Worm (Caenorhabditis elegans) whole organism, L4 larva: ENCODE results near the gene F23D12.11.

Source experiments
- F10B5.3 ChIP-seq: sonication (generic microtip); optimal IDR thresholded peaks from 2 replicates; lab custom pipeline; 2016; ENCODE audit warnings: mild to moderate bottlenecking, missing genetic modification characterization, missing compliant biosample characterization
- F26F4.8 ChIP-seq: fragments of 200-800 bp; sonication (Bioruptor generic); conservative IDR thresholded peaks from 2 replicates; pipeline ENCODE4 v1.3.6; 2022; ENCODE audit warnings: missing genetic modification characterization, missing compliant biosample characterization
- F37D6.2 ChIP-seq: sonication (generic microtip); optimal IDR thresholded peaks from 2 replicates; lab custom pipeline; 2016; ENCODE audit warnings: mild to moderate bottlenecking, missing genetic modification characterization, missing compliant biosample characterization
- R02D3.7 ChIP-seq: fragments of 150-350 bp; sonication (generic microtip); optimal IDR thresholded peaks from 3 replicates; lab custom pipeline; 2014; ENCODE audit warnings: missing biosample characterization, missing genetic modification characterization
- T20F7.1 ChIP-seq: fragments of 200-800 bp; sonication (Bioruptor generic); optimal IDR thresholded peaks from 2 replicates; lab custom pipeline; 2018; ENCODE audit warnings: mild to moderate bottlenecking, missing genetic modification characterization, missing compliant biosample characterization
- Y105C5A.15 ChIP-seq: fragments of 200-800 bp; sonication (Bioruptor generic); IDR thresholded peaks from 2 replicates; pipeline ENCODE4 v1.3.6; 2022; ENCODE audit warnings: missing genetic modification characterization, missing compliant biosample characterization
- Y5F2A.4 ChIP-seq: fragments of 200-800 bp; sonication (Bioruptor generic); optimal IDR thresholded peaks from 2 replicates; lab custom pipeline; 2018; ENCODE audit warnings: mild to moderate bottlenecking, missing genetic modification characterization, missing compliant biosample characterization
- Y75B8A.6 ChIP-seq: fragments of 200-800 bp; sonication (Bioruptor generic); IDR thresholded peaks from 2 replicates; pipeline ENCODE4 v1.3.6; 2022; ENCODE audit warnings: missing genetic modification reagents, missing genetic modification characterization, missing compliant biosample characterization
- aha-1 ChIP-seq: fragments of 150-350 bp; peaks from one replicate; lab custom pipeline; 2014; ENCODE audit warnings: missing biosample characterization, missing genetic modification characterization
- ama-1 ChIP-seq: fragments of 150-350 bp; optimal IDR thresholded peaks from 2 replicates; lab custom pipeline; 2014; ENCODE audit warnings: inconsistent platforms, mixed read lengths
- ceh-28 ChIP-seq: fragments of 150-350 bp; optimal IDR thresholded peaks from 2 replicates; lab custom pipeline; 2014; ENCODE audit warnings: missing biosample characterization, missing genetic modification reagents, missing genetic modification characterization
- ceh-62 ChIP-seq: sonication (generic microtip); optimal IDR thresholded peaks from 2 replicates; lab custom pipeline; 2017; ENCODE audit warnings: missing biosample characterization, missing genetic modification characterization
- ceh-82 ChIP-seq: sonication (generic microtip); optimal IDR thresholded peaks from 2 replicates; lab custom pipeline; 2017; ENCODE audit warnings: missing biosample characterization, missing genetic modification characterization
- daf-16 ChIP-seq, 3 experiments: sonication (generic microtip); optimal IDR thresholded peaks; 2 replicates each; lab custom pipeline; 2016 to 2017; ENCODE audit warnings: missing genetic modification characterization in 3 of 3, missing genetic modification reagents in 3 of 3, mild to moderate bottlenecking in 2 of 3, missing compliant biosample characterization in 2 of 3, missing biosample characterization in 1 of 3, moderate library complexity in 1 of 3
- daf-19 ChIP-seq: fragments of 200-800 bp; sonication (Bioruptor generic); conservative IDR thresholded peaks from 2 replicates; pipeline ENCODE4 v1.3.6; 2022; ENCODE audit warnings: missing genetic modification characterization, missing compliant biosample characterization
- dmd-6 ChIP-seq: fragments of 200-800 bp; sonication (Bioruptor generic); IDR thresholded peaks from 2 replicates; pipeline ENCODE4 v1.3.6; 2022; ENCODE audit warnings: missing genetic modification reagents, missing genetic modification characterization, missing compliant biosample characterization
- dmd-8 ChIP-seq: fragments of 200-800 bp; sonication (Bioruptor generic); IDR thresholded peaks from 2 replicates; pipeline ENCODE4 v1.3.6; 2022; ENCODE audit warnings: missing genetic modification characterization, missing compliant biosample characterization
- dpl-1 ChIP-seq: fragments of 150-350 bp; optimal IDR thresholded peaks from 2 replicates; lab custom pipeline; 2014; ENCODE audit warnings: missing biosample characterization, missing genetic modification reagents, missing genetic modification characterization
- duxl-1 ChIP-seq: sonication (generic microtip); optimal IDR thresholded peaks from 2 replicates; lab custom pipeline; 2016; ENCODE audit warnings: mild to moderate bottlenecking, missing genetic modification characterization, moderate library complexity, missing compliant biosample characterization; ENCODE audit not compliant: poor library complexity
- fos-1 ChIP-seq: fragments of 150-350 bp; optimal IDR thresholded peaks from 2 replicates; lab custom pipeline; 2014; ENCODE audit warnings: missing biosample characterization, missing genetic modification characterization
- gei-8 ChIP-seq: fragments of 200-800 bp; sonication (Bioruptor generic); optimal IDR thresholded peaks from 2 replicates; lab custom pipeline; 2018; ENCODE audit warnings: mild to moderate bottlenecking, missing genetic modification characterization, missing compliant biosample characterization
- hmg-1.1 ChIP-seq: fragments of 200-800 bp; sonication (Bioruptor generic); IDR thresholded peaks from 2 replicates; pipeline ENCODE4 v1.3.6; 2022; ENCODE audit warnings: missing genetic modification reagents, missing genetic modification characterization, missing compliant biosample characterization
- lin-13 ChIP-seq: fragments of 150-350 bp; optimal IDR thresholded peaks from 2 replicates; lab custom pipeline; 2014; ENCODE audit warnings: missing biosample characterization, missing genetic modification reagents, missing genetic modification characterization
- lir-3 ChIP-seq: sonication (generic microtip); optimal IDR thresholded peaks from 2 replicates; lab custom pipeline; 2016; ENCODE audit warnings: mild to moderate bottlenecking, missing genetic modification characterization, missing compliant biosample characterization
- madf-5 ChIP-seq, 2 experiments: fragments of 200-800 bp; sonication (Bioruptor generic); IDR thresholded peaks; 2 replicates each; pipeline ENCODE4 v1.3.6; 2022; ENCODE audit warnings: missing compliant biosample characterization in 2 of 2, missing genetic modification characterization in 2 of 2
- mdt-29 ChIP-seq: fragments of 200-800 bp; sonication (Bioruptor generic); IDR thresholded peaks from 2 replicates; pipeline ENCODE4 v1.3.6; 2022; ENCODE audit warnings: missing genetic modification reagents, missing genetic modification characterization, missing compliant biosample characterization
- mep-1 ChIP-seq: fragments of 150-350 bp; sonication (generic microtip); optimal IDR thresholded peaks from 3 replicates; lab custom pipeline; 2014; ENCODE audit warnings: missing biosample characterization, missing genetic modification characterization
- mxl-2 ChIP-seq: fragments of 200-800 bp; sonication (Bioruptor generic); conservative IDR thresholded peaks from 2 replicates; pipeline ENCODE4 v1.3.6; 2022; ENCODE audit warnings: missing genetic modification reagents, missing genetic modification characterization, missing compliant biosample characterization
- mxl-3 ChIP-seq: fragments of 200-800 bp; sonication (Bioruptor generic); optimal IDR thresholded peaks from 2 replicates; lab custom pipeline; 2018; ENCODE audit warnings: mild to moderate bottlenecking, missing genetic modification characterization, missing compliant biosample characterization
- nhr-11 ChIP-seq: fragments of 150-350 bp; optimal IDR thresholded peaks from 2 replicates; lab custom pipeline; 2014; ENCODE audit warnings: missing biosample characterization, missing genetic modification characterization
- nhr-25 ChIP-seq: sonication (generic microtip); optimal IDR thresholded peaks from 2 replicates; lab custom pipeline; 2017; ENCODE audit warnings: missing genetic modification characterization, mild to moderate bottlenecking, missing compliant biosample characterization, antibody characterized with exemption, moderate library complexity, borderline replicate concordance; ENCODE audit not compliant: insufficient read depth
- nhr-76 ChIP-seq: fragments of 150-350 bp; optimal IDR thresholded peaks from 2 replicates; lab custom pipeline; 2014; ENCODE audit warnings: missing biosample characterization, missing genetic modification characterization
- set-16 ChIP-seq: fragments of 200-800 bp; sonication (Bioruptor generic); IDR thresholded peaks from 2 replicates; pipeline ENCODE4 v1.3.6; 2022; ENCODE audit warnings: missing genetic modification reagents, missing genetic modification characterization, missing compliant biosample characterization
- spr-3 ChIP-seq: fragments of 200-800 bp; sonication (Bioruptor generic); optimal IDR thresholded peaks from 2 replicates; lab custom pipeline; 2018; ENCODE audit warnings: mild to moderate bottlenecking, missing genetic modification characterization, missing compliant biosample characterization
- unc-62 ChIP-seq, 3 experiments: fragments of 150-350 bp in 1 of 3; sonication (generic microtip); optimal IDR thresholded peaks in 2 of 3; peaks in 1 of 3; 1 replicate in 1 of 3; 2 replicates in 2 of 3; lab custom pipeline; 2014 to 2017; ENCODE audit warnings: missing biosample characterization in 3 of 3, missing genetic modification characterization in 3 of 3, missing genetic modification reagents in 3 of 3, missing genotype in 1 of 3
- zip-11 ChIP-seq: fragments of 200-800 bp; sonication (Bioruptor generic); IDR thresholded peaks from 2 replicates; pipeline ENCODE4 v1.3.6; 2022; ENCODE audit warnings: missing genetic modification characterization, missing compliant biosample characterization
- ztf-11 ChIP-seq: fragments of 150-350 bp; optimal IDR thresholded peaks from 2 replicates; lab custom pipeline; 2014; ENCODE audit warnings: missing biosample characterization, missing genetic modification characterization

Gene F23D12.11

DNA sequence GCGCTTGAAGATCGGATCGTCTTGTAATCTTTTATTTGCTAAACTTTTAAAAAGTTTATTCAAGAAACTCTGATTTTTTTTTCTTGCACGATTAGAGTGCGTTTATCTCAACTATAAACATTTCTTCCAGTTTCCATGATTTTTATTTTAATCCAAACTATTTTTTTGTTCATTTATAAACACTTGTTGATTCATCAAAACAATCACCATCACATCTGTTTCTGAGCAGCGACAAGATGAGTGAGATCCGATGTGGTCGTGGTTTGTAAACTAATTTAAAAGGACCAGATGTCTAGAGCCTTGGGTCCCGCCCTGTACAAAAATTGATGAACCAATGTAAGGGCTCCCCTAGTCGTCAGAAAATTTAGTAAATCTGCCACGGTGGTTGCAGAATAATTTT lies 23.3 kb downstream of the F23D12.11 start:
- TF ChIP-seq aha-1 (peak; percentile 95), R02D3.7 (tag; lab: Kevin White, UChicago) (no peak), daf-19 (GFP tag; lab: Robert Waterston, UW) (no peak), ceh-62 (tag; lab: Kevin White, UChicago) (no peak)

DNA sequence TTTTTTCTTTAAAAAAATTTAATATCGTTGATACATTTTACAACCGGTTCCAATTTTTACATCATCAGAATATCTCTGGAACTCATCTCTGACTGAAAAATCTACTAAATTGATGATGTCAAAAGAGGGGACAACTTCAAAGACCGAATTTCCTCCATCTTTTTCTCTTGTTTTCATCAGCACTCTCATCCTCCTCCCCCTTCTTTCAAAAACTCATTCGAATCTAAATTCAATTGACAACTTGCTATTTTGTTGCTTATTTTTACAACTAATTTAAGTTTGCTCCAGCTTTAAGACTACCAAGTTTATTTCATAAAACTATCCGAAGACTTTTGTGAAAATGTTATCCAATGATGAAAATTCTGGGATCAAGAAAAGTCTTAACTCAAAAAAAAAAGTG lies 25.5 kb downstream of the F23D12.11 start:
- peak in 1 of 2 experiments; percentile 84 for TF ChIP-seq unc-62 (GFP tag; optimal IDR thresholded peaks at IDR 0.05 in 1 of 2; lab: Kevin White, UChicago)
- TF ChIP-seq unc-62 (tag; optimal IDR thresholded peaks at IDR 0.05; lab: Kevin White, UChicago): no peak
- TF ChIP-seq daf-16 (GFP tag; optimal IDR thresholded peaks at IDR 0.05; lab: Kevin White, UChicago): no peak
- no peak for TF ChIP-seq daf-16 (tag; optimal IDR thresholded peaks at IDR 0.05; lab: Kevin White, UChicago)
- no peak for TF ChIP-seq spr-3 (GFP tag; lab: Kevin White, UChicago)
- no peak for TF ChIP-seq set-16

DNA sequence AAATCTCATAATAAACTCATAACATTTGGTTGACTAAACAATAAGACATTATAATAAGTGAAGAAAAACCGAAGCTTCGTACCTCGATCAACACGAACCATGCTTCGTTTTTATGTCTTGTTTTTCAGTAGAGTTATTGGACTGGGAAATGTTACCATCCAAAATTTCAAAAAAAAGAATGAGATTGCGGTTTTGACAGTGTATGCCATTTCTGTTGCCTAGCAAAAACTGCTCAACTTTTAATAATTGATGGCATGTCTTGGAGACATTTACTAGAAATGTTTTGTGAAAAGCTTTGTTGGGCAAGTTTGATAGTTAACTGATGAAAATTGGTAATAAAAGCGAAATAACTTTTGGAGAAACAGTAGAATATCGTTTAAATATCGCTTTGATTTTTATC lies 29.3 kb downstream of the F23D12.11 start, which contains the start of gene Y60A9.1:
Gene Y60A9.1 (minus strand): TSS at position 101 of the 400 bp plus-strand sequence.
- TF ChIP-seq nhr-11: no peak
- TF ChIP-seq hmg-1.1 (GFP tag; lab: Robert Waterston, UW): no peak
- no peak for TF ChIP-seq duxl-1
- TF ChIP-seq Y5F2A.4: no peak

DNA sequence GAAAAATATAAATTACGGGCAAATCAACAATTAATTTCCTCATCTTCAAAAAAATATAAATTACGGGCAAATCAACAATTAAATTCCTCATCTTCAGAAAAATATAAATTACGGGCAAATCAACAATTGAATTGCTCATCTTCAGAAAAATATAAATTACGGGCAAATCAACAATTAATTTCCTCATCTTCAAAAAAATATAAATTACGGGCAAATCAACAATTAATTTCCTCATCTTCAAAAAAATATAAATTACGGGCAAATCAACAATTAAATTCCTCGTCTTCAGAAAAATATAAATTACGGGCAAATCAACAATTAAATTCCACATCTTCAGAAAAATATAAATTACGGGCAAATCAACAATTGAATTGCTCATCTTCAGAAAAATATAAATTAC lies 36.8 kb downstream of the F23D12.11 start:
- 0 out of 2 replicates have a peak, but pooled peaks have one; percentile 57 for TF ChIP-seq F26F4.8 (GFP tag; lab: Robert Waterston, UW)

DNA sequence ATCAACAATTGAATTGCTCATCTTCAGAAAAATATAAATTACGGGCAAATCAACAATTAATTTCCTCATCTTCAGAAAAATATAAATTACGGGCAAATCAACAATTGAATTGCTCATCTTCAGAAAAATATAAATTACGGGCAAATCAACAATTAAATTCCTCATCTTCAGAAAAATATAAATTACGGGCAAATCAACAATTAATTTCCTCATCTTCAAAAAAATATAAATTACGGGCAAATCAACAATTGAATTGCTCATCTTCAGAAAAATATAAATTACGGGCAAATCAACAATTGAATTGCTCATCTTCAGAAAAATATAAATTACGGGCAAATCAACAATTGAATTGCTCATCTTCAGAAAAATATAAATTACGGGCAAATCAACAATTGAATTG lies 37.9 kb downstream of the F23D12.11 start:
- TF ChIP-seq dmd-8 (GFP tag; lab: Robert Waterston, UW) (peak; percentile 63; the same call in 1 of the 2 replicates), madf-5 (GFP tag; IDR thresholded peaks at IDR 0.05; lab: Robert Waterston, UW) (peak in 1 of 2 experiments; percentile 83; a peak in 1 of 4 replicates), mxl-2 (0 out of 2 replicates have a peak, but pooled peaks have one; percentile 55), Y105C5A.15 (GFP tag; lab: Robert Waterston, UW) (peak; percentile 49; the same call in 1 of the 2 replicates), Y75B8A.6 (GFP tag; lab: Robert Waterston, UW) (0 out of 2 replicates have a peak, but pooled peaks have one; percentile 17)

DNA sequence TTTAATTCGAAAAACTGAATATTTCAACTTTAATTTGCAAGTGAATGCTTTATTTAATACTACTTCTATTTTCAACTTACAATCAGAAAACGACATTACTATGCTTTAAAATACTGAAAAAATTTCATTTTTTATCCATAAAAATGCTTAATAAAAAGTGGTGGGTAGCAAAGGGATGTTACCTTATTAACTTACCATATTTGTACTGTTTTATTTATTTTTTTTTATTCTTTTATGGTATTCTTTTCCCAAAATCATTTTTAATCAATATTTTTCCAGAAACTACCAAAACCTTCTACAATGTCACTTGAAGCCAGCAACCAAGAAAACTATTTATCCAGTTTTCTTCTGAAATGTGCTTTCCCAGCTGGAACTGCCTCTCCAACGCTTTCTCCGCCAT lies 41.6 kb downstream of the F23D12.11 start, which contains the start of gene Y60A9.3:
Gene Y60A9.3 (plus strand): TSS at position 301 of the 400 bp plus-strand sequence.
- TF ChIP-seq lin-13 (GFP tag; lab: Kevin White, UChicago) (no peak), dpl-1 (GFP tag; lab: Kevin White, UChicago) (no peak), T20F7.1 (no peak), mep-1 (tag; lab: Kevin White, UChicago) (no peak), ztf-11 (tag; lab: Kevin White, UChicago) (no peak), set-16 (no peak), daf-16 (GFP tag; optimal IDR thresholded peaks at IDR 0.05; lab: Kevin White, UChicago) (no peak), daf-16 (tag; optimal IDR thresholded peaks at IDR 0.05; lab: Kevin White, UChicago) (no peak), zip-11 (GFP tag; lab: Robert Waterston, UW) (no peak), dmd-6 (GFP tag; lab: Robert Waterston, UW) (no peak), mdt-29 (no peak), F37D6.2 (tag; lab: Kevin White, UChicago) (no peak)

DNA sequence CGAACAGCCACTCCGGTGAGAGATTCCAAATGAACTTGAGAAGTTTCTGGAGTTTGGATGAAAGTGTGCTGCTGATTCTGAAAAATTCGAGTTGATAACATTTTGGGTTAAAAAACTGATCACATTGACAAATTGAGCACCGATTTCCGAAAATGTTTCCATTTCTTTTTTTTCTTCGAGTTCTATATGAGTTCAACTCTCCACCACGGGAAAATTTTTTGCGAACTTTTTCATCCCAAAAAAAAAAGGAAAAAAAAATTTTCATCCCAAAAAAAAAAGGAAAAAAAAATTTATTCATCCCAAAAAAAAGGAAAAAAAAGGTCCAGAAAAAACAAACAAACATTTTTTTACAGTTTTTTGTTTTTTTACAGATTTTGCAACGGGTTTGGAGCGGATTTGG lies 47.4 kb downstream of the F23D12.11 start, which contains the start of gene Y60A9A.1:
Gene Y60A9A.1 (minus strand): TSS at position 101 of the 400 bp plus-strand sequence.
- TF ChIP-seq ceh-82 (no peak), ceh-28 (tag; lab: Kevin White, UChicago) (no peak), mxl-3 (GFP tag; lab: Kevin White, UChicago) (no peak), ama-1 (lab: Kevin White, UChicago) (no peak), ceh-62 (tag; lab: Kevin White, UChicago) (no peak), gei-8 (GFP tag; lab: Kevin White, UChicago) (no peak), nhr-25 (tag; lab: Kevin White, UChicago) (no peak), F10B5.3 (tag; lab: Kevin White, UChicago) (no peak), zip-11 (GFP tag; lab: Robert Waterston, UW) (no peak), mep-1 (tag; lab: Kevin White, UChicago) (no peak), fos-1 (no peak), nhr-76 (tag; lab: Kevin White, UChicago) (no peak), lir-3 (tag; lab: Kevin White, UChicago) (no peak)
- TF ChIP-seq, all 104 proteins: peak for 0
